Fruit fly (Drosophila melanogaster) whole organism, embryonic: ENCODE measurements around the gene CG10589.

ENCODE experiments used
- ATbp ChIP-seq: fragments of 200-800 bp; sonication (Bioruptor generic); optimal IDR thresholded peaks from 2 replicates; lab custom pipeline; 2017; ENCODE audit warnings: missing biosample characterization, mild to moderate bottlenecking, missing genetic modification characterization, missing genetic modification reagents
- Bteb2 ChIP-seq: fragments of 200-800 bp; sonication (Bioruptor generic); optimal IDR thresholded peaks from 2 replicates; lab custom pipeline; 2016; ENCODE audit warnings: missing biosample characterization, missing genetic modification characterization
- CG10366 ChIP-seq: fragments of 200-800 bp; sonication (Bioruptor generic); IDR thresholded peaks from 2 replicates; pipeline ENCODE4 v1.3.6; 2022; ENCODE audit warnings: missing biosample characterization, missing genetic modification characterization
- CG10565 ChIP-seq: fragments of 200-800 bp; sonication (Bioruptor generic); optimal IDR thresholded peaks from 3 replicates; lab custom pipeline; 2016; ENCODE audit warnings: missing biosample characterization, mild to moderate bottlenecking, missing genetic modification characterization
- CG11398 ChIP-seq: fragments of 200-800 bp; sonication (Bioruptor generic); optimal IDR thresholded peaks from 2 replicates; lab custom pipeline; 2016; ENCODE audit warnings: missing biosample characterization, missing genetic modification characterization
- CG12219 ChIP-seq: fragments of 200-800 bp; sonication (Bioruptor generic); optimal IDR thresholded peaks from 3 replicates; lab custom pipeline; 2018; ENCODE audit warnings: missing biosample characterization, mild to moderate bottlenecking, missing genetic modification characterization
- CG12236 ChIP-seq: fragments of 200-800 bp; sonication (Bioruptor generic); optimal IDR thresholded peaks from 2 replicates; lab custom pipeline; 2016; ENCODE audit warnings: missing biosample characterization, missing genetic modification characterization
- CG1233 ChIP-seq: fragments of 200-800 bp; sonication (Bioruptor generic); optimal IDR thresholded peaks from 4 replicates; lab custom pipeline; 2018; ENCODE audit warnings: missing biosample characterization, mild to moderate bottlenecking, missing genetic modification characterization
- CG14667 ChIP-seq: fragments of 200-800 bp; sonication (Bioruptor generic); IDR thresholded peaks from 2 replicates; pipeline ENCODE4 v1.3.6; 2022; ENCODE audit warnings: missing biosample characterization, missing genetic modification characterization
- CG14860 ChIP-seq: fragments of 200-800 bp; sonication (Bioruptor generic); IDR thresholded peaks from 3 replicates; pipeline ENCODE4 v1.3.6; 2022; ENCODE audit warnings: missing biosample characterization, missing genetic modification characterization; ENCODE audit not compliant: partially characterized antibody
- CG15073 ChIP-seq: fragments of 200-800 bp; sonication (Bioruptor generic); optimal IDR thresholded peaks from 2 replicates; lab custom pipeline; 2016; ENCODE audit warnings: missing biosample characterization, missing genetic modification characterization
- CG16863 ChIP-seq: fragments of 200-800 bp; sonication (Bioruptor generic); optimal IDR thresholded peaks from 3 replicates; lab custom pipeline; 2016; ENCODE audit warnings: missing biosample characterization, missing genetic modification characterization
- CG17359 ChIP-seq: fragments of 200-800 bp; sonication (Bioruptor generic); optimal IDR thresholded peaks from 3 replicates; lab custom pipeline; 2018; ENCODE audit warnings: missing biosample characterization, mild to moderate bottlenecking, missing genetic modification characterization, moderate library complexity
- CG2120 ChIP-seq: fragments of 200-800 bp; sonication (Bioruptor generic); optimal IDR thresholded peaks from 3 replicates; lab custom pipeline; 2016; ENCODE audit warnings: missing biosample characterization, missing genetic modification characterization
- CG2199 ChIP-seq: fragments of 200-800 bp; sonication (Bioruptor generic); IDR thresholded peaks from 3 replicates; pipeline ENCODE4 v1.3.6; 2022; ENCODE audit warnings: missing biosample characterization, missing genetic modification characterization
- CG30403 ChIP-seq: fragments of 200-800 bp; sonication (Bioruptor generic); optimal IDR thresholded peaks from 3 replicates; lab custom pipeline; 2016; ENCODE audit warnings: missing biosample characterization, missing genetic modification characterization
- CG30431 ChIP-seq: fragments of 200-800 bp; sonication (Bioruptor generic); optimal IDR thresholded peaks from 2 replicates; lab custom pipeline; 2017; ENCODE audit warnings: missing biosample characterization, missing genetic modification characterization
- CG32532 ChIP-seq: fragments of 200-800 bp; sonication (Bioruptor generic); IDR thresholded peaks from 2 replicates; pipeline ENCODE4 v1.3.6; 2022; ENCODE audit warnings: missing biosample characterization, missing genetic modification characterization
- CG33213 ChIP-seq: fragments of 200-800 bp; sonication (Bioruptor generic); optimal IDR thresholded peaks from 3 replicates; lab custom pipeline; 2016; ENCODE audit warnings: missing biosample characterization, missing genetic modification characterization
- CG34422 ChIP-seq: fragments of 200-800 bp; sonication (Bioruptor generic); IDR thresholded peaks from 3 replicates; pipeline ENCODE4 v1.3.6; 2022; ENCODE audit warnings: missing biosample characterization, missing genetic modification characterization
- CG4854 ChIP-seq: fragments of 200-800 bp; sonication (Bioruptor generic); optimal IDR thresholded peaks from 2 replicates; lab custom pipeline; 2016; ENCODE audit warnings: missing biosample characterization, missing genetic modification characterization, inconsistent platforms
- CG6175 ChIP-seq: fragments of 200-800 bp; sonication (Bioruptor generic); IDR thresholded peaks from 3 replicates; pipeline ENCODE4 v1.3.6; 2022; ENCODE audit warnings: missing biosample characterization, missing genetic modification characterization
- CG6689 ChIP-seq: fragments of 200-800 bp; sonication (Bioruptor generic); IDR thresholded peaks from 2 replicates; pipeline ENCODE4 v1.3.6; 2022; ENCODE audit warnings: missing biosample characterization, missing genetic modification characterization
- CG9609 ChIP-seq: fragments of 200-800 bp; sonication (Bioruptor generic); optimal IDR thresholded peaks from 3 replicates; lab custom pipeline; 2016; ENCODE audit warnings: missing biosample characterization, missing genetic modification characterization
- Camta ChIP-seq: fragments of 200-800 bp; sonication (Bioruptor generic); optimal IDR thresholded peaks from 2 replicates; lab custom pipeline; 2016; ENCODE audit warnings: missing biosample characterization, missing genetic modification characterization
- Dek ChIP-seq: fragments of 200-800 bp; sonication (Bioruptor generic); optimal IDR thresholded peaks from 3 replicates; lab custom pipeline; 2019; ENCODE audit warnings: missing biosample characterization, mild to moderate bottlenecking, missing genetic modification characterization, moderate library complexity
- Gug ChIP-seq: fragments of 200-800 bp; sonication (Bioruptor generic); IDR thresholded peaks from 4 replicates; pipeline ENCODE4 v1.3.6; 2022; ENCODE audit warnings: missing biosample characterization, missing genetic modification characterization
- H2.0 ChIP-seq: fragments of 200-800 bp; sonication (Bioruptor generic); IDR thresholded peaks from 2 replicates; pipeline ENCODE4 v1.3.6; 2022; ENCODE audit warnings: missing biosample characterization, missing genetic modification characterization
- HLH3B ChIP-seq: fragments of 200-800 bp; sonication (Bioruptor generic); IDR thresholded peaks from 2 replicates; pipeline ENCODE4 v1.3.6; 2022; ENCODE audit warnings: missing biosample characterization, missing genetic modification characterization
- Hr51 ChIP-seq, 2 experiments: fragments of 200-800 bp; sonication (Bioruptor generic); optimal IDR thresholded peaks; 2 replicates in 1 of 2; 3 replicates in 1 of 2; lab custom pipeline; 2016 to 2018; ENCODE audit warnings: missing biosample characterization in 2 of 2, missing genetic modification characterization in 2 of 2, mild to moderate bottlenecking in 1 of 2, moderate library complexity in 1 of 2
- Hsf ChIP-seq: fragments of 200-800 bp; sonication (Bioruptor generic); optimal IDR thresholded peaks from 3 replicates; lab custom pipeline; 2016; ENCODE audit warnings: missing biosample characterization, missing genetic modification characterization
- Lim3 ChIP-seq: fragments of 200-800 bp; sonication (Bioruptor generic); IDR thresholded peaks from 2 replicates; pipeline ENCODE4 v1.3.6; 2022; ENCODE audit warnings: missing biosample characterization, missing genetic modification characterization
- Mrtf ChIP-seq: fragments of 200-800 bp; sonication (Bioruptor generic); IDR thresholded peaks from 3 replicates; pipeline ENCODE4 v1.3.6; 2022; ENCODE audit warnings: missing biosample characterization, missing genetic modification characterization
- Oli ChIP-seq: fragments of 200-800 bp; sonication (Bioruptor generic); optimal IDR thresholded peaks from 2 replicates; lab custom pipeline; 2018; ENCODE audit warnings: missing biosample characterization, mild to moderate bottlenecking, missing genetic modification characterization, moderate library complexity
- Side ChIP-seq: fragments of 200-800 bp; sonication (Bioruptor generic); optimal IDR thresholded peaks from 2 replicates; lab custom pipeline; 2016; ENCODE audit warnings: missing biosample characterization, missing genetic modification characterization
- Usf ChIP-seq: fragments of 200-800 bp; sonication (Bioruptor generic); optimal IDR thresholded peaks from 2 replicates; lab custom pipeline; 2017; ENCODE audit warnings: missing genotype, missing biosample characterization, missing genetic modification characterization
- bigmax ChIP-seq: fragments of 200-800 bp; sonication (Bioruptor generic); optimal IDR thresholded peaks from 2 replicates; lab custom pipeline; 2018; ENCODE audit warnings: missing biosample characterization, mild to moderate bottlenecking, missing genetic modification characterization
- dan ChIP-seq: fragments of 200-800 bp; sonication (Bioruptor generic); IDR thresholded peaks from 2 replicates; pipeline ENCODE4 v1.3.6; 2022; ENCODE audit warnings: missing biosample characterization, missing genetic modification characterization
- grn ChIP-seq: fragments of 200-800 bp; sonication (Bioruptor generic); optimal IDR thresholded peaks from 3 replicates; lab custom pipeline; 2017; ENCODE audit warnings: missing biosample characterization, missing genetic modification characterization
- h ChIP-seq: fragments of >200 bp; optimal IDR thresholded peaks from 2 replicates; lab custom pipeline; 2017
- hkb ChIP-seq, 2 experiments: fragments of 200-800 bp in 1 of 2; fragments of >200 bp in 1 of 2; sonication (Bioruptor generic) in 1 of 2; IDR thresholded peaks in 1 of 2; optimal IDR thresholded peaks in 1 of 2; 2 replicates each; pipeline versions ENCODE4 v1.3.6 to Lab custom; 2017 to 2022; ENCODE audit warnings: missing biosample characterization in 1 of 2, missing genetic modification characterization in 1 of 2
- jing ChIP-seq: fragments of 200-800 bp; sonication (Bioruptor generic); optimal IDR thresholded peaks from 2 replicates; lab custom pipeline; 2018; ENCODE audit warnings: missing biosample characterization, mild to moderate bottlenecking, missing genetic modification characterization
- kah ChIP-seq: fragments of 200-800 bp; sonication (Bioruptor generic); optimal IDR thresholded peaks from 2 replicates; lab custom pipeline; 2018; ENCODE audit warnings: missing biosample characterization, mild to moderate bottlenecking, missing genetic modification characterization
- ken ChIP-seq: fragments of 200-800 bp; sonication (Bioruptor generic); IDR thresholded peaks from 3 replicates; pipeline ENCODE4 v1.3.6; 2022; ENCODE audit warnings: missing biosample characterization, missing genetic modification characterization
- knrl ChIP-seq: fragments of 200-800 bp; sonication (Bioruptor generic); IDR thresholded peaks from 3 replicates; pipeline ENCODE4 v1.3.6; 2022; ENCODE audit warnings: missing biosample characterization, missing genetic modification characterization; ENCODE audit not compliant: partially characterized antibody
- luna ChIP-seq: fragments of 200-800 bp; sonication (Bioruptor generic); optimal IDR thresholded peaks from 2 replicates; lab custom pipeline; 2016; ENCODE audit warnings: missing biosample characterization, missing genetic modification characterization
- maf-S ChIP-seq: fragments of 200-800 bp; sonication (Bioruptor generic); optimal IDR thresholded peaks from 2 replicates; lab custom pipeline; 2016; ENCODE audit warnings: missing biosample characterization, missing genetic modification characterization
- sens ChIP-seq: fragments of 200-800 bp; sonication (Bioruptor generic); peaks from one replicate; lab custom pipeline; 2016; ENCODE audit warnings: missing biosample characterization, missing genetic modification characterization
- sens-2 ChIP-seq: fragments of 200-800 bp; sonication (Bioruptor generic); IDR thresholded peaks from 2 replicates; pipeline ENCODE4 v1.3.6; 2022; ENCODE audit warnings: missing biosample characterization, missing genetic modification characterization
- seq ChIP-seq: fragments of 200-800 bp; sonication (Bioruptor generic); IDR thresholded peaks from 2 replicates; pipeline ENCODE4 v1.3.6; 2022; ENCODE audit warnings: missing biosample characterization, missing genetic modification characterization
- tgo ChIP-seq: fragments of 200-800 bp; sonication (Bioruptor generic); IDR thresholded peaks from 3 replicates; pipeline ENCODE4 v1.3.6; 2022; ENCODE audit warnings: missing biosample characterization, missing genetic modification characterization
- wek ChIP-seq: fragments of 200-800 bp; sonication (Bioruptor generic); optimal IDR thresholded peaks from 3 replicates; lab custom pipeline; 2018; ENCODE audit warnings: missing biosample characterization, mild to moderate bottlenecking, missing genetic modification characterization, moderate library complexity

CG10589 gene

DNA sequence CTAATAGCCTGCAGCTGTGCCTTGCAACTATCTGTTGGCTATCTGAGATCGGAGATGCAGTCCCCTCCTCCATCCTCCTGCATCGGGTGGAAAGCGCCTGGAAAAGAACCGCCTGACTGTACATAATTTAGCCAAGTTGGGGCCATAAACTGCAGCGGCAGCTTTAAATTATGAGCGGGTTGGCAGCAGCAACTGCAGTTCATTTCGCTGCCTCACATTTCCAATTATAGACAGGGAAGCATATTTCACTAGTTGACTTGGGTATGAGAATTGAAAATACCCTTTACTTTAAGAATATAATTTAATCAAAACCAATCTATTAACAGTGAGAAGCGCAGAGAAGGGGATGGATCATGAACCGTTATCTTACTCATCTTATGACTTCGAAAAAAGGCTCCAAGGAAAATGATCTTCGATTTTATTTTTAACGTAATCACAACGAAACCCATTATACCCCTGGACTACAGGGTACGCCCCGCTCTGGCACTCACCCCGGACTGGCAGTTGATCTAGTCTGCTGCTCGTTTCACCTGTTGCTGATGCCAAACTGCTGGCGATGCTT is 4.5 kb upstream of the CG10589 start (continued):
- no peak for TF ChIP-seq seq (GFP tag; lab: Robert Waterston, UW)
- no peak for TF ChIP-seq Side (GFP tag; lab: Kevin White, UChicago)
- no peak for TF ChIP-seq H2.0 (GFP tag; lab: Robert Waterston, UW)
- TF ChIP-seq CG6689, result peak; percentile 58
- no peak for TF ChIP-seq tgo (GFP tag; lab: Robert Waterston, UW)
- no peak for TF ChIP-seq CG1233
- TF ChIP-seq CG6175 (GFP tag; lab: Robert Waterston, UW), result no peak
- no peak for TF ChIP-seq kah (GFP tag; lab: Kevin White, UChicago)
- TF ChIP-seq h (lab: Kevin White, UChicago), result no peak
- no peak for TF ChIP-seq Dek (tag; lab: Kevin White, UChicago)
- TF ChIP-seq CG15073 (GFP tag; lab: Kevin White, UChicago), result no peak
- peak; percentile 32; the same call in 1 of the 2 replicates for TF ChIP-seq HLH3B
- TF ChIP-seq CG33213, result peak; percentile 21
- peak; percentile 52 for TF ChIP-seq Hsf (GFP tag; lab: Kevin White, UChicago)
- TF ChIP-seq wek (GFP tag; lab: Kevin White, UChicago), result no peak
- TF ChIP-seq CG14860 (GFP tag; lab: Robert Waterston, UW), result no peak
- 0 out of 4 replicates have a peak, but pooled peaks have one; percentile 25 for TF ChIP-seq Gug (GFP tag; lab: Robert Waterston, UW)
- TF ChIP-seq ken (GFP tag; lab: Robert Waterston, UW), result no peak
- no peak for TF ChIP-seq grn (GFP tag; lab: Kevin White, UChicago)
- peak; percentile 93 for TF ChIP-seq sens (GFP tag; lab: Kevin White, UChicago)
- peak; percentile 49 for TF ChIP-seq ATbp (GFP tag; lab: Kevin White, UChicago)
- TF ChIP-seq maf-S, result peak; percentile 15
- peak; percentile 10; the same call in 1 of the 2 replicates for TF ChIP-seq sens-2 (GFP tag; lab: Robert Waterston, UW)
- peak; percentile 16 for TF ChIP-seq CG12219 (GFP tag; lab: Kevin White, UChicago)
- TF ChIP-seq CG10565 (GFP tag; lab: Kevin White, UChicago), result no peak
- peak in 1 of 2 experiments; percentile 37 for TF ChIP-seq Hr51 (GFP tag; optimal IDR thresholded peaks at IDR 0.05; lab: Kevin White, UChicago)
- TF ChIP-seq CG11398 (GFP tag; lab: Kevin White, UChicago), result peak; percentile 18
- no peak for TF ChIP-seq knrl (GFP tag; lab: Robert Waterston, UW)
- no peak for TF ChIP-seq Lim3 (GFP tag; lab: Robert Waterston, UW)
- peak; percentile 33 for TF ChIP-seq Camta (GFP tag; lab: Kevin White, UChicago)
- TF ChIP-seq CG2199 (GFP tag; lab: Robert Waterston, UW), result 0 out of 3 replicates have a peak, but pooled peaks have one; percentile 62
- no peak for TF ChIP-seq luna
- no peak for TF ChIP-seq Mrtf
- peak; percentile 60 for TF ChIP-seq Oli (tag; lab: Kevin White, UChicago)
- TF ChIP-seq CG14667 (GFP tag; lab: Robert Waterston, UW), result peak; percentile 15; the same call in 1 of the 2 replicates
- TF ChIP-seq CG30403 (GFP tag; lab: Kevin White, UChicago), result peak; percentile 15
- peak; percentile 34 for TF ChIP-seq jing (GFP tag; lab: Kevin White, UChicago)
- peak; percentile 28 for TF ChIP-seq CG12236 (GFP tag; lab: Kevin White, UChicago)
- no peak for TF ChIP-seq Bteb2
- TF ChIP-seq CG32532 (GFP tag; lab: Robert Waterston, UW), result no peak
- no peak for TF ChIP-seq bigmax (GFP tag; lab: Kevin White, UChicago)
- peak; percentile 34 for TF ChIP-seq Usf (GFP tag; lab: Kevin White, UChicago)
- TF ChIP-seq CG2120 (GFP tag; lab: Kevin White, UChicago), result no peak
- peak; percentile 6 for TF ChIP-seq CG16863
- no peak for TF ChIP-seq CG10366 (GFP tag; lab: Robert Waterston, UW)
- no peak for TF ChIP-seq dan (GFP tag; lab: Robert Waterston, UW)
- peak; percentile 63 for TF ChIP-seq CG17359 (tag; lab: Kevin White, UChicago)
- peak; percentile 41 for TF ChIP-seq CG9609
- TF ChIP-seq CG34422, result no peak
- TF ChIP-seq CG4854 (GFP tag; lab: Kevin White, UChicago), result no peak
- TF ChIP-seq CG30431 (GFP tag; lab: Kevin White, UChicago), result peak; percentile 53
- TF ChIP-seq hkb (optimal IDR thresholded peaks at IDR 0.05; lab: Kevin White, UChicago), result no peak
- TF ChIP-seq hkb (GFP tag; IDR thresholded peaks at IDR 0.05; lab: Robert Waterston, UW), result no peak
